Fruit fly (Drosophila melanogaster): Measurements from ENCODE around the gene hbt.

The hbt gene

DNA sequence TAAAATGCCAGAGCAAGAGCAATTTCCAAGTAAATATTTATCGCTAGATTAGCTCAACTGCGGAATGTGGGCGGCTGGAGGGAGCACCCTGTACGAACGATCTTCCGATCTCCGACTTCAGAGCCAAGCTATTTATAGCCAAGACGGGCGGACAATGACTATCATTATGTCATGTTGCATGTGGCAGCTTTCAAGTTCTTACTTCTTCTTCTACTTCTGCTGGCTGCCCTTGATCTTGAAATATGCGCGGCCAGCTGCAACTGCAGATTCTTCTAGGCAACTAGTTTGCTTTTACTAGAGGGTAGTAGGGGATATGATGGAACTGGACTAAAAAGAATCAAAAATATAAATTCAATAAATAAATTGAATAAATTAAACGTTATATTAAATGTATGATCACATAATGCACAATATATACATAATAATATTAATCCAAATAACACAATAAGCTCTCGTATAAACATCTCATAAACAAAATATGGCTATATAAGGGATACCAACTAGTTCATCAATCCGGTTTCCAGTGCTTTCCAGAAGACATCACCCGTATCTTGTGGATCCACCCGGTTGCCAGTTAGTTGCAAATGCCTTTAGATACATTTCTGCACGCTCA lies 62.8 kb downstream of the hbt start:
- TF ChIP-seq pad (GFP tag; optimal IDR thresholded peaks at IDR 0.05): no peak
- TF ChIP-seq CG7101 (tag; optimal IDR thresholded peaks at IDR 0.05): no peak
- TF ChIP-seq CG33017 (tag; optimal IDR thresholded peaks at IDR 0.05): no peak
- no peak for TF ChIP-seq CG5204 (GFP tag; optimal IDR thresholded peaks at IDR 0.05)
- no peak for TF ChIP-seq Mnt (GFP tag; optimal IDR thresholded peaks at IDR 0.05)
- no peak for TF ChIP-seq bab1 (GFP tag; optimal IDR thresholded peaks at IDR 0.05)

DNA sequence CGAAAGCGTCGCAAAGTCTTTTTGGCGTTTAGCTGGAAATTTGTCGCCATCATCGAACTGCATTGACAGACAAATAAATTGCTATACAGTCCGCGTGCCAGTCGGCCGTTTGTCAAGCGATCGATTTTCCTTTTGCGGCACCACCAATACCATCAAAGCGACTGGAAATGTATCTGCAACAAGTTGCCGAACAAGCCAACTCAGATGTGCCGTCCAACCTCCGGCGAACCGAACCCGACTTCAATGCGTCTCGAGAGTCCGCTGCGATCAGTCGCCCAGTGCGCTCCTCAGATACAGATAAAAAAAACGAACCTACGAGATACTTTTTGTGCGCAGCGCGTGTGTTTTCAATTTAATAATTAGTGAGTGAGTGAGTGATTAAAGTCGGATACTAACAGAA lies 64.3 kb downstream of the hbt start:
- no peak for TF ChIP-seq CG11617 (GFP tag; optimal IDR thresholded peaks at IDR 0.05)
- no peak for TF ChIP-seq bab1 (GFP tag; optimal IDR thresholded peaks at IDR 0.05)

DNA sequence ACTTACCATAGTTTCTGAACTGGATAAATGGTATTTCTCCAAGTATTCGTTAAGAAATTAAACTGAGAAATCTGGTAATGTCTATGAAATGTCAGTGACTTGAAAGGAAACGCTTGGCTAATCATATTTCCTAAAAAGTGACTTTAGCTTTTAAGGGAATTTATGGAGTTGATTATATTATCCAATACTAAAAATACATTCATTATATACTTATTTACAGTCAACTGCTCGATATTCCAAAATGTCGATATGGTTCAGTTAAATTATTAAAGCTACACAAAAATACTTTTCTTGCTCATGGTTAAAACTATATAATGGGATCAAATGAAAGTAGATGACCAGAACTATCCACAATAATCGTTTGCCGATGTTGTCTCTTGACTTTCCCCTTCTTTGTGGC lies 65.1 kb downstream of the hbt start, which contains the start of gene CG31848:
Gene CG31848 (minus strand): TSS at position 101 of the 400 bp plus-strand sequence.
- no peak for TF ChIP-seq CG33017 (tag; optimal IDR thresholded peaks at IDR 0.05)
- no peak for TF ChIP-seq Hr96 (GFP tag; optimal IDR thresholded peaks at IDR 0.05)
- TF ChIP-seq toe (GFP tag; optimal IDR thresholded peaks at IDR 0.05): no peak
- no peak for TF ChIP-seq CG7101 (tag; optimal IDR thresholded peaks at IDR 0.05)
- no peak for TF ChIP-seq CG1620 (GFP tag; optimal IDR thresholded peaks at IDR 0.05)
- TF ChIP-seq CG11617 (GFP tag; optimal IDR thresholded peaks at IDR 0.05): no peak
- TF ChIP-seq ovo (GFP tag; optimal IDR thresholded peaks at IDR 0.05): no peak
- no peak for TF ChIP-seq CG14711 (tag; optimal IDR thresholded peaks at IDR 0.05)
- TF ChIP-seq CG5204 (GFP tag; optimal IDR thresholded peaks at IDR 0.05): no peak
- no peak for TF ChIP-seq tj (GFP tag; optimal IDR thresholded peaks at IDR 0.05)
- TF ChIP-seq CG7045 (GFP tag; optimal IDR thresholded peaks at IDR 0.05): no peak

DNA sequence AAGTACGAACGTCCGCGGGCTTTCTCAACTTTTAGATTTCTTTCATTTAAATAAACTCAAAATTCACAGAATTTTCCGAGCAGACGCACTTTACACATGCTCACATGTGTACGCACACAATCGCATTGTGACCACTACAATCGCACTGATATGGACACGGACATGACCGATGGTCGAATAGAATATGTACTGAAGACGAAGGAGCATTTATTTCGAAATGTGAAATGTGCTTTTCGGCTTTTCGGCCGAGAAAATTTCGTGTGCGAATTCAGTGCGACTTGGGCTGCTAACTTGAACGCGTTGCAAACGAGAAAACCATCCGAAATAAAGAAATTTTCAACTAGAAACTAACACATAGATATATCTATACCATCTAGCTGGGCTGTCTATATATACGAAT lies 70.2 kb downstream of the hbt start, which contains the start of gene CG44085:
Gene CG44085 (plus strand): TSS at position 269 of the 400 bp plus-strand sequence.
- no peak for TF ChIP-seq pad (GFP tag; optimal IDR thresholded peaks at IDR 0.05)
- TF ChIP-seq bab1 (GFP tag; optimal IDR thresholded peaks at IDR 0.05): no peak
- no peak for TF ChIP-seq CG7101 (tag; optimal IDR thresholded peaks at IDR 0.05)
- TF ChIP-seq ovo (GFP tag; optimal IDR thresholded peaks at IDR 0.05): no peak
- no peak for TF ChIP-seq toe (GFP tag; optimal IDR thresholded peaks at IDR 0.05)
- TF ChIP-seq kay (GFP tag; ENCODE audit: borderline replicate concordance): no peak
- TF ChIP-seq CG14711 (tag; optimal IDR thresholded peaks at IDR 0.05): no peak
- no peak for TF ChIP-seq tj (GFP tag; optimal IDR thresholded peaks at IDR 0.05)
- TF ChIP-seq CG5204 (GFP tag; optimal IDR thresholded peaks at IDR 0.05): no peak
- no peak for TF ChIP-seq Mnt (GFP tag; optimal IDR thresholded peaks at IDR 0.05)
- TF ChIP-seq CG7045 (GFP tag; optimal IDR thresholded peaks at IDR 0.05): no peak
- TF ChIP-seq CG11617 (GFP tag; optimal IDR thresholded peaks at IDR 0.05): no peak

DNA sequence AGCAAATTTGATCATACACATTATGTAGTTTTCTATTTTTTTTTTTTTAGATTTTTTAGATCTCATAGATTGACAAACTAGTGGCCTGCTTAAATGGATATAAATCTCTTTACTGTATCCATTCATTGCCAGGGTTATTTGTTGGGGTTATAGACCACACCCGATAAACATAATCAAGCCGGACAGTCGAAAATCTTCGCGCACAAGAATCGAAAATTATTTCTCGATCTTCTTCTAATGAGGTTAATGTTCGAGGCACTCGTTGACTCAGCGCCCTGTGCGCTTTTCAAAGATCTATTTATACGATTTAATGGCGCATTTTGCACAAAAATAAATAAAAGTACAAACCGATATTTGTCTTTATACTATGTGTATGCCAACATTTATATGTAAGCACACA lies 71.3 kb downstream of the hbt start, which contains the start of gene CG31730:
Gene CG31730 (minus strand): TSS at position 101 of the 400 bp plus-strand sequence.
- no peak for TF ChIP-seq toe (GFP tag; optimal IDR thresholded peaks at IDR 0.05)

DNA sequence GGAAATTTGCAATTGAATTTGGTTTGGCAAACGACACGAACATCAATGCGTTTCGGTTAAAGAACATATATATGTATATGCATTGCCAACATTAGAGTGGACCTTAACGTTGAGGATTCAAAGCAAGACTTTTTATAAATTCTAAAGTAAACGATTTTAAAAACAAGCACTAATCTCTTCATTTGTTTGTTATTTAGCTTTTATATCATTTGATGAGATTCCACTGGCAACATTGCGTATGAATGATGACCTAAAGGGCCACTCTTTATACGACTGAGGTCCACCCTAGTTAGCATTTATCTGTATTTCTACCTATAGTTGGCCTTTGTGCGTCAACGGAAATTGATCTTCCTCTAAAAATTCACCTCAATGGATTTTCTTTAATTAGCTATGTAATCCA lies 72.2 kb downstream of the hbt start:
- no peak for TF ChIP-seq ovo (GFP tag; optimal IDR thresholded peaks at IDR 0.05)
- TF ChIP-seq tj (GFP tag; optimal IDR thresholded peaks at IDR 0.05): no peak
- no peak for TF ChIP-seq cnc (optimal IDR thresholded peaks at IDR 0.05)
- no peak for TF ChIP-seq Mnt (GFP tag; optimal IDR thresholded peaks at IDR 0.05)
- no peak for TF ChIP-seq bab1 (GFP tag; optimal IDR thresholded peaks at IDR 0.05)
- no peak for TF ChIP-seq Clk (GFP tag; optimal IDR thresholded peaks at IDR 0.05)
- TF ChIP-seq kay (GFP tag; ENCODE audit: borderline replicate concordance): no peak
- no peak for TF ChIP-seq Crg-1 (GFP tag; optimal IDR thresholded peaks at IDR 0.05)
- no peak for TF ChIP-seq CG11617 (GFP tag; optimal IDR thresholded peaks at IDR 0.05)
- TF ChIP-seq CG5204 (GFP tag; optimal IDR thresholded peaks at IDR 0.05): no peak
- no peak for TF ChIP-seq CG33017 (tag; optimal IDR thresholded peaks at IDR 0.05)
- no peak for TF ChIP-seq Hr96 (GFP tag; optimal IDR thresholded peaks at IDR 0.05)
- no peak for TF ChIP-seq CG12768 (GFP tag; optimal IDR thresholded peaks at IDR 0.05)
- TF ChIP-seq toe (GFP tag; optimal IDR thresholded peaks at IDR 0.05): no peak
- TF ChIP-seq CG7045 (GFP tag; optimal IDR thresholded peaks at IDR 0.05): no peak
- TF ChIP-seq CG7101 (tag; optimal IDR thresholded peaks at IDR 0.05): no peak

DNA sequence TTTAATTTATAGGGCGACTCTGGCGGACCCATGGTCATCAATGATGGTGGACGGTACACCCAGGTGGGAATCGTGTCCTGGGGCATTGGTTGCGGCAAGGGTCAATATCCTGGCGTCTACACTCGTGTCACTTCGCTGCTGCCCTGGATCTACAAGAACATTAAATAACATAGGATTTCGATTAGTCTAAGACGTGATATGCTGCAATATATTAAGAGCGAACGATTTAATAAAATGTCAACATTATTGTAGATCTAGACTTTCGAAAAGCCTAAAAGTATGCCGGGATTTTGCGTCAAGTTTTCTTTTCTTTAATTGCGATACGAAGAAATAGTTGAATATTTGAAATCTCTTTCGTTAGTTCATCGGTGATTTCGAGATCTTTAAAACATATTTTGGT lies 73.7 kb downstream of the hbt start, which contains the start of gene Naa20B:
Gene Naa20B (plus strand): TSS at position 301 of the 400 bp plus-strand sequence.
- TF ChIP-seq Mnt (GFP tag; optimal IDR thresholded peaks at IDR 0.05) (no peak), CG12768 (GFP tag; optimal IDR thresholded peaks at IDR 0.05) (no peak), ovo (GFP tag; optimal IDR thresholded peaks at IDR 0.05) (no peak), tj (GFP tag; optimal IDR thresholded peaks at IDR 0.05) (no peak), cnc (optimal IDR thresholded peaks at IDR 0.05) (no peak), toe (GFP tag; optimal IDR thresholded peaks at IDR 0.05) (no peak), CG1620 (GFP tag; optimal IDR thresholded peaks at IDR 0.05) (no peak), cic (GFP tag; optimal IDR thresholded peaks at IDR 0.05) (no peak), CG5204 (GFP tag; optimal IDR thresholded peaks at IDR 0.05) (no peak), CG7045 (GFP tag; optimal IDR thresholded peaks at IDR 0.05) (no peak), Crg-1 (GFP tag; optimal IDR thresholded peaks at IDR 0.05) (no peak), CG14711 (tag; optimal IDR thresholded peaks at IDR 0.05) (no peak), CG7101 (tag; optimal IDR thresholded peaks at IDR 0.05) (no peak), bab1 (GFP tag; optimal IDR thresholded peaks at IDR 0.05) (no peak), kay (GFP tag; ENCODE audit: borderline replicate concordance) (no peak)
